Fruit fly (Drosophila melanogaster) whole organism, wandering third instar larva: Measurements from ENCODE around the gene CG18258.

Experiments
- Dfd ChIP-seq: fragments of >200 bp; optimal IDR thresholded peaks from 2 replicates; lab custom pipeline; 2017; ENCODE audit warnings: missing biosample characterization, missing genetic modification characterization
- N ChIP-seq: fragments of >200 bp; optimal IDR thresholded peaks from 2 replicates; lab custom pipeline; 2018; ENCODE audit warnings: missing biosample characterization, missing external identifiers, missing genetic modification characterization
- Sp1 ChIP-seq: fragments of 200-800 bp; sonication (Bioruptor generic); optimal IDR thresholded peaks from 3 replicates; lab custom pipeline; 2019; ENCODE audit warnings: missing biosample characterization, mild to moderate bottlenecking, missing genetic modification characterization, moderate library complexity
- br ChIP-seq: fragments of 200-800 bp; sonication (Bioruptor generic); optimal IDR thresholded peaks from 2 replicates; lab custom pipeline; 2016; ENCODE audit warnings: missing biosample characterization, missing genetic modification characterization
- foxo ChIP-seq, 2 experiments: fragments of 200-800 bp; sonication (Bioruptor generic); optimal IDR thresholded peaks; 2 replicates in 1 of 2; 3 replicates in 1 of 2; lab custom pipeline; 2016 to 2017; ENCODE audit warnings: missing biosample characterization in 2 of 2, missing genetic modification characterization in 2 of 2
- h ChIP-seq: fragments of 200-800 bp; sonication (Bioruptor generic); optimal IDR thresholded peaks from 3 replicates; lab custom pipeline; 2016; ENCODE audit warnings: missing biosample characterization, mild to moderate bottlenecking, missing genetic modification characterization
- lola ChIP-seq: fragments of >200 bp; optimal IDR thresholded peaks from 2 replicates; lab custom pipeline; 2017; ENCODE audit warnings: missing biosample characterization, missing genetic modification characterization
- usp ChIP-seq: fragments of >200 bp; optimal IDR thresholded peaks from 2 replicates; lab custom pipeline; 2017; ENCODE audit warnings: missing biosample characterization, missing genetic modification characterization

DNA sequence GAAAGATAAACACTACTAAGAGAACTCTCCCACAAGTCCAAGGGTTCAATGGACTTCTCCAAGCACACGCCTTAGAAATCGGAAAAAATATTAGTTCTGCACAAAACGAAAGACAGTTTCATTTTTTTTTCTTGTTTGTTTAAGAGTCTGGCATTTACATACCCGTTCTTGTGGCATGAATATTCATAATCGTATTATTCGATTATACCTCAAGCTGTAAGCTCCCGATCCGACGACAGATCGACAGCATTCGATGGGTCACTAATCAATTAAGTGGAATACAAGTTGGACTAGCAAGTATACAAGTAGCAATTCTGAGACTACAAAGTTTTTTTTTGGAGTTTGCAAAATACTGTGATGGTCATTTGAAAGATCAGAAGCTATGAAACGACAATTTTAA, 15.4 kb downstream of the CG18258 start:
- TF ChIP-seq lola (GFP tag; lab: Kevin White, UChicago) (no peak), h (GFP tag; lab: Kevin White, UChicago) (no peak), usp (no peak), N (GFP tag; lab: Kevin White, UChicago) (no peak), Dfd (no peak), foxo (GFP tag; optimal IDR thresholded peaks at IDR 0.05; lab: Kevin White, UChicago) (no peak), Sp1 (no peak), br (GFP tag; lab: Kevin White, UChicago) (no peak)
